Fruit fly (Drosophila melanogaster) whole organism, embryonic: ENCODE data around the gene GC.

ENCODE experiments used
- Antp ChIP-seq: fragments of 200-800 bp; sonication (Bioruptor generic); optimal IDR thresholded peaks from 3 replicates; lab custom pipeline; 2016; ENCODE audit warnings: missing biosample characterization, missing genetic modification characterization
- Atf6 ChIP-seq: fragments of 200-800 bp; sonication (Bioruptor generic); IDR thresholded peaks from 2 replicates; pipeline ENCODE4 v1.3.6; 2022; ENCODE audit warnings: missing biosample characterization, missing genetic modification characterization
- CG10209 ChIP-seq: fragments of 200-800 bp; sonication (Bioruptor generic); optimal IDR thresholded peaks from 3 replicates; lab custom pipeline; 2017; ENCODE audit warnings: missing biosample characterization, mild to moderate bottlenecking, missing genetic modification characterization, missing genetic modification reagents
- CG10267 ChIP-seq: fragments of 200-800 bp; sonication (Bioruptor generic); optimal IDR thresholded peaks from 2 replicates; lab custom pipeline; 2018; ENCODE audit warnings: missing biosample characterization, mild to moderate bottlenecking, missing genetic modification characterization, moderate library complexity
- CG10321 ChIP-seq: fragments of 200-800 bp; sonication (Bioruptor generic); IDR thresholded peaks from 2 replicates; pipeline ENCODE4 v1.3.6; 2022; ENCODE audit warnings: missing biosample characterization, missing genetic modification characterization
- CG10431 ChIP-seq: fragments of 200-800 bp; sonication (Bioruptor generic); optimal IDR thresholded peaks from 3 replicates; lab custom pipeline; 2018; ENCODE audit warnings: missing biosample characterization, mild to moderate bottlenecking, missing genetic modification characterization
- CG10462 ChIP-seq: fragments of 200-800 bp; sonication (Bioruptor generic); optimal IDR thresholded peaks from 2 replicates; lab custom pipeline; 2016; ENCODE audit warnings: missing biosample characterization, missing genetic modification characterization
- CG11085 ChIP-seq: fragments of 200-800 bp; sonication (Bioruptor generic); IDR thresholded peaks from 2 replicates; pipeline ENCODE4 v1.3.6; 2022; ENCODE audit warnings: missing biosample characterization, missing genetic modification characterization
- CG12155 ChIP-seq: fragments of 200-800 bp; sonication (Bioruptor generic); optimal IDR thresholded peaks from 3 replicates; lab custom pipeline; 2016; ENCODE audit warnings: missing biosample characterization, missing genetic modification characterization
- CG12769 ChIP-seq: fragments of 200-800 bp; sonication (Bioruptor generic); optimal IDR thresholded peaks from 2 replicates; lab custom pipeline; 2019; ENCODE audit warnings: missing biosample characterization, mild to moderate bottlenecking, missing genetic modification characterization, moderate library complexity
- CG14965 ChIP-seq: fragments of 200-800 bp; sonication (Bioruptor generic); optimal IDR thresholded peaks from 2 replicates; lab custom pipeline; 2016; ENCODE audit warnings: missing biosample characterization, missing genetic modification characterization, borderline replicate concordance
- CG1603 ChIP-seq: fragments of 200-800 bp; sonication (Bioruptor generic); optimal IDR thresholded peaks from 2 replicates; lab custom pipeline; 2019; ENCODE audit warnings: missing biosample characterization, mild to moderate bottlenecking, missing genetic modification characterization, moderate library complexity
- CG16779 ChIP-seq: fragments of 200-800 bp; sonication (Bioruptor generic); IDR thresholded peaks from 2 replicates; pipeline ENCODE4 v1.3.6; 2022; ENCODE audit warnings: missing biosample characterization, missing genetic modification characterization
- CG16815 ChIP-seq: fragments of 200-800 bp; sonication (Bioruptor generic); optimal IDR thresholded peaks from 3 replicates; lab custom pipeline; 2017; ENCODE audit warnings: missing biosample characterization, mild to moderate bottlenecking, missing genetic modification characterization
- CG17385 ChIP-seq: fragments of 200-800 bp; sonication (Bioruptor generic); optimal IDR thresholded peaks from 3 replicates; lab custom pipeline; 2018; ENCODE audit warnings: missing biosample characterization, mild to moderate bottlenecking, missing genetic modification characterization
- CG18476 ChIP-seq: fragments of 200-800 bp; sonication (Bioruptor generic); optimal IDR thresholded peaks from 2 replicates; lab custom pipeline; 2016; ENCODE audit warnings: missing biosample characterization, mild to moderate bottlenecking, missing genetic modification characterization
- CG2120 ChIP-seq: fragments of 200-800 bp; sonication (Bioruptor generic); optimal IDR thresholded peaks from 3 replicates; lab custom pipeline; 2016; ENCODE audit warnings: missing biosample characterization, missing genetic modification characterization
- CG31224 ChIP-seq: fragments of 200-800 bp; sonication (Bioruptor generic); IDR thresholded peaks from 2 replicates; pipeline ENCODE4 v1.3.6; 2022; ENCODE audit warnings: missing biosample characterization, missing genetic modification characterization
- CG4707 ChIP-seq: fragments of 200-800 bp; sonication (Bioruptor generic); optimal IDR thresholded peaks from 2 replicates; lab custom pipeline; 2018; ENCODE audit warnings: missing biosample characterization, mild to moderate bottlenecking, missing genetic modification characterization, moderate library complexity
- CG4820 ChIP-seq: fragments of 200-800 bp; sonication (Bioruptor generic); optimal IDR thresholded peaks from 3 replicates; lab custom pipeline; 2016; ENCODE audit warnings: missing biosample characterization, missing genetic modification characterization
- CG5245 ChIP-seq: fragments of 200-800 bp; sonication (Bioruptor generic); optimal IDR thresholded peaks from 3 replicates; lab custom pipeline; 2016; ENCODE audit warnings: missing biosample characterization, missing genetic modification characterization
- CG6854 ChIP-seq: fragments of 200-800 bp; sonication (Bioruptor generic); optimal IDR thresholded peaks from 3 replicates; lab custom pipeline; 2017; ENCODE audit warnings: missing biosample characterization, mild to moderate bottlenecking, missing genetic modification characterization
- Fer1 ChIP-seq: fragments of 200-800 bp; sonication (Bioruptor generic); optimal IDR thresholded peaks from 2 replicates; lab custom pipeline; 2017; ENCODE audit warnings: missing biosample characterization, mild to moderate bottlenecking, missing genetic modification characterization
- Gug ChIP-seq: fragments of 200-800 bp; sonication (Bioruptor generic); IDR thresholded peaks from 4 replicates; pipeline ENCODE4 v1.3.6; 2022; ENCODE audit warnings: missing biosample characterization, missing genetic modification characterization
- Hey ChIP-seq: fragments of 200-800 bp; sonication (Bioruptor generic); optimal IDR thresholded peaks from 3 replicates; lab custom pipeline; 2018; ENCODE audit warnings: missing biosample characterization, mild to moderate bottlenecking, missing genetic modification characterization
- MBD-R2 ChIP-seq: fragments of 200-800 bp; sonication (Bioruptor generic); IDR thresholded peaks from 2 replicates; pipeline ENCODE4 v1.3.6; 2022; ENCODE audit warnings: missing biosample characterization, missing genetic modification characterization
- Mrtf ChIP-seq: fragments of 200-800 bp; sonication (Bioruptor generic); IDR thresholded peaks from 3 replicates; pipeline ENCODE4 v1.3.6; 2022; ENCODE audit warnings: missing biosample characterization, missing genetic modification characterization
- Neu2 ChIP-seq: fragments of 200-800 bp; sonication (Bioruptor generic); optimal IDR thresholded peaks from 3 replicates; lab custom pipeline; 2016; ENCODE audit warnings: missing biosample characterization, missing genetic modification characterization, borderline replicate concordance
- Scr ChIP-seq: fragments of 200-800 bp; sonication (Bioruptor generic); IDR thresholded peaks from 2 replicates; pipeline ENCODE4 v1.3.6; 2022; ENCODE audit warnings: missing biosample characterization, missing genetic modification characterization; ENCODE audit not compliant: partially characterized antibody
- Side ChIP-seq: fragments of 200-800 bp; sonication (Bioruptor generic); optimal IDR thresholded peaks from 2 replicates; lab custom pipeline; 2016; ENCODE audit warnings: missing biosample characterization, missing genetic modification characterization
- Sox100B ChIP-seq: fragments of 200-800 bp; sonication (Bioruptor generic); optimal IDR thresholded peaks from 3 replicates; lab custom pipeline; 2018; ENCODE audit warnings: missing biosample characterization, mild to moderate bottlenecking, missing genetic modification characterization
- Trl ChIP-seq, 3 experiments: fragments of >200 bp in 2 of 3; fragments of 200-800 bp in 1 of 3; sonication (Bioruptor generic) in 1 of 3; optimal IDR thresholded peaks; 2 replicates in 1 of 3; 3 replicates in 2 of 3; lab custom pipeline; 2016 to 2017; ENCODE audit warnings: missing biosample characterization in 1 of 3, missing genetic modification characterization in 1 of 3
- bsh ChIP-seq, 2 experiments: fragments of 200-800 bp; sonication (Bioruptor generic); optimal IDR thresholded peaks; 2 replicates each; lab custom pipeline; 2017 to 2018; ENCODE audit warnings: mild to moderate bottlenecking in 2 of 2, missing biosample characterization in 2 of 2, missing genetic modification characterization in 2 of 2, moderate library complexity in 1 of 2
- ci ChIP-seq: fragments of 200-800 bp; sonication (Bioruptor generic); IDR thresholded peaks from 3 replicates; pipeline ENCODE4 v1.3.6; 2022; ENCODE audit warnings: missing biosample characterization, missing genetic modification characterization
- ewg ChIP-seq: fragments of 200-800 bp; sonication (Bioruptor generic); optimal IDR thresholded peaks from 3 replicates; lab custom pipeline; 2017; ENCODE audit warnings: mild to moderate bottlenecking, missing biosample characterization, missing genetic modification reagents, missing genetic modification characterization
- fd96Cb ChIP-seq: fragments of 200-800 bp; sonication (Bioruptor generic); optimal IDR thresholded peaks from 2 replicates; lab custom pipeline; 2018; ENCODE audit warnings: missing biosample characterization, mild to moderate bottlenecking, missing genetic modification characterization, moderate library complexity
- grn ChIP-seq: fragments of 200-800 bp; sonication (Bioruptor generic); optimal IDR thresholded peaks from 3 replicates; lab custom pipeline; 2017; ENCODE audit warnings: missing biosample characterization, missing genetic modification characterization
- her ChIP-seq: fragments of 200-800 bp; sonication (Bioruptor generic); optimal IDR thresholded peaks from 2 replicates; lab custom pipeline; 2016; ENCODE audit warnings: missing biosample characterization, missing genetic modification characterization
- lab ChIP-seq: fragments of 200-800 bp; sonication (Bioruptor generic); optimal IDR thresholded peaks from 3 replicates; lab custom pipeline; 2017; ENCODE audit warnings: missing biosample characterization, missing genetic modification characterization, mild to moderate bottlenecking, moderate library complexity, missing genetic modification reagents
- prd ChIP-seq, 3 experiments: fragments of >200 bp in 2 of 3; fragments of 200-800 bp in 1 of 3; sonication (Bioruptor generic) in 1 of 3; optimal IDR thresholded peaks in 2 of 3; IDR thresholded peaks in 1 of 3; 2 replicates in 2 of 3; 3 replicates in 1 of 3; pipeline versions ENCODE4 v1.3.6 to Lab custom; 2017 to 2022; ENCODE audit warnings: missing biosample characterization in 1 of 3, missing genetic modification characterization in 1 of 3
- psq ChIP-seq: fragments of 200-800 bp; sonication (Bioruptor generic); optimal IDR thresholded peaks from 2 replicates; lab custom pipeline; 2017; ENCODE audit warnings: missing biosample characterization, missing genetic modification characterization
- salm ChIP-seq: fragments of 200-800 bp; sonication (Bioruptor generic); optimal IDR thresholded peaks from 2 replicates; lab custom pipeline; 2018; ENCODE audit warnings: missing biosample characterization, mild to moderate bottlenecking, missing genetic modification characterization
- sens-2 ChIP-seq: fragments of 200-800 bp; sonication (Bioruptor generic); IDR thresholded peaks from 2 replicates; pipeline ENCODE4 v1.3.6; 2022; ENCODE audit warnings: missing biosample characterization, missing genetic modification characterization
- sug ChIP-seq: fragments of 200-800 bp; optimal IDR thresholded peaks from 2 replicates; lab custom pipeline; 2019; ENCODE audit warnings: missing biosample characterization, mild to moderate bottlenecking, missing genetic modification characterization, moderate library complexity
- tap ChIP-seq: fragments of 200-800 bp; optimal IDR thresholded peaks from 3 replicates; lab custom pipeline; 2019; ENCODE audit warnings: missing biosample characterization, mild to moderate bottlenecking, missing genetic modification characterization, moderate library complexity
- tgo ChIP-seq: fragments of 200-800 bp; sonication (Bioruptor generic); IDR thresholded peaks from 3 replicates; pipeline ENCODE4 v1.3.6; 2022; ENCODE audit warnings: missing biosample characterization, missing genetic modification characterization
- toy ChIP-seq: fragments of 200-800 bp; sonication (Bioruptor generic); IDR thresholded peaks from 2 replicates; pipeline ENCODE4 v1.3.6; 2022; ENCODE audit warnings: missing biosample characterization, missing genetic modification characterization
- tx ChIP-seq: fragments of 200-800 bp; sonication (Bioruptor generic); optimal IDR thresholded peaks from 2 replicates; lab custom pipeline; 2016; ENCODE audit warnings: missing biosample characterization, missing genetic modification characterization
- unpg ChIP-seq: fragments of 200-800 bp; sonication (Bioruptor generic); optimal IDR thresholded peaks from 3 replicates; lab custom pipeline; 2018; ENCODE audit warnings: missing biosample characterization, mild to moderate bottlenecking, missing genetic modification characterization, moderate library complexity

Gene GC

dm6 chr3L:1578391-1578948 lies 50.6 kb downstream of the GC start (continued):
- TF ChIP-seq CG16815 (GFP tag; lab: Kevin White, UChicago) (no peak), ci (GFP tag; lab: Robert Waterston, UW) (peak; percentile 43; the same call in 1 of the 3 replicates), grn (GFP tag; lab: Kevin White, UChicago) (peak; percentile 23), prd (optimal IDR thresholded peaks at IDR 0.05; lab: Kevin White, UChicago) (no peak), prd (GFP tag; IDR thresholded peaks at IDR 0.05; lab: Robert Waterston, UW) (peak; percentile 58), Fer1 (peak; percentile 49), Trl (optimal IDR thresholded peaks at IDR 0.05; lab: Kevin White, UChicago) (no peak), Trl (GFP tag; optimal IDR thresholded peaks at IDR 0.05; lab: Kevin White, UChicago) (no peak), CG11085 (GFP tag; lab: Robert Waterston, UW) (no peak), tgo (GFP tag; lab: Robert Waterston, UW) (peak; percentile 41; the same call in 1 of the 3 replicates), CG6854 (GFP tag; lab: Kevin White, UChicago) (peak; percentile 28), salm (tag; lab: Kevin White, UChicago) (no peak), ewg (GFP tag; lab: Kevin White, UChicago) (no peak), CG1603 (peak; percentile 24), tx (GFP tag; lab: Kevin White, UChicago) (no peak), Sox100B (GFP tag; lab: Kevin White, UChicago) (peak; percentile 52), psq (GFP tag; lab: Kevin White, UChicago) (no peak), CG4707 (GFP tag; lab: Kevin White, UChicago) (peak; percentile 7), lab (GFP tag; lab: Kevin White, UChicago) (peak; percentile 76), Antp (GFP tag; lab: Kevin White, UChicago) (peak; percentile 43), tap (peak; percentile 17), CG12769 (tag; lab: Kevin White, UChicago) (no peak), CG18476 (GFP tag; lab: Kevin White, UChicago) (peak; percentile 50), sug (tag; lab: Kevin White, UChicago) (no peak), fd96Cb (tag; lab: Kevin White, UChicago) (peak; percentile 41), sens-2 (no peak), Neu2 (no peak), Atf6 (peak; percentile 61), CG10431 (GFP tag; lab: Kevin White, UChicago) (no peak), CG12155 (no peak), bsh (GFP tag; optimal IDR thresholded peaks at IDR 0.05; lab: Kevin White, UChicago) (peak in 1 of 2 experiments; percentile 58), Hey (tag; lab: Kevin White, UChicago) (no peak), CG31224 (GFP tag; lab: Robert Waterston, UW) (0 out of 2 replicates have a peak, but pooled peaks have one; percentile 7), Side (GFP tag; lab: Kevin White, UChicago) (peak; percentile 13), CG10267 (peak; percentile 7), Gug (GFP tag; lab: Robert Waterston, UW) (peak; percentile 36; the same call in 1 of the 4 replicates), CG10462 (no peak), toy (GFP tag; lab: Robert Waterston, UW) (0 out of 2 replicates have a peak, but pooled peaks have one; percentile 6), CG16779 (no peak), CG10209 (GFP tag; lab: Kevin White, UChicago) (peak; percentile 15), Scr (GFP tag; lab: Robert Waterston, UW) (no peak), CG2120 (GFP tag; lab: Kevin White, UChicago) (peak; percentile 53), CG17385 (GFP tag; lab: Kevin White, UChicago) (peak; percentile 20), unpg (peak; percentile 48), CG10321 (GFP tag; lab: Robert Waterston, UW) (no peak), MBD-R2 (GFP tag; lab: Robert Waterston, UW) (0 out of 2 replicates have a peak, but pooled peaks have one; percentile 18), her (peak; percentile 6), CG5245 (GFP tag; lab: Kevin White, UChicago) (peak; percentile 39), Mrtf (GFP tag; lab: Robert Waterston, UW) (0 out of 3 replicates have a peak, but pooled peaks have one; percentile 36), CG14965 (GFP tag; lab: Kevin White, UChicago) (no peak), CG4820 (GFP tag; lab: Kevin White, UChicago) (peak; percentile 37)
